Fruit fly (Drosophila melanogaster) whole organism, prepupa: Measurements from ENCODE around the gene DZIP1.

Source experiments
- Blimp-1 ChIP-seq: fragments of 200-800 bp; sonication (Bioruptor generic); optimal IDR thresholded peaks from 3 replicates; lab custom pipeline; 2017; ENCODE audit warnings: missing biosample characterization, missing genetic modification characterization, mild to moderate bottlenecking, moderate library complexity, missing genetic modification reagents
- CG10669 ChIP-seq: fragments of 200-800 bp; sonication (Bioruptor generic); optimal IDR thresholded peaks from 3 replicates; lab custom pipeline; 2018; ENCODE audit warnings: missing biosample characterization, mild to moderate bottlenecking, missing genetic modification characterization, moderate library complexity
- CG11294 ChIP-seq: fragments of 200-800 bp; sonication (Bioruptor generic); IDR thresholded peaks from 2 replicates; pipeline ENCODE4 v1.3.6; 2022; ENCODE audit warnings: missing biosample characterization, missing genetic modification characterization
- CG11762 ChIP-seq: fragments of 200-800 bp; sonication (Bioruptor generic); optimal IDR thresholded peaks from 3 replicates; lab custom pipeline; 2016; ENCODE audit warnings: missing biosample characterization, missing genetic modification characterization; ENCODE audit not compliant: insufficient read depth
- CG15336 ChIP-seq: fragments of 200-800 bp; sonication (Bioruptor generic); IDR thresholded peaks from 2 replicates; pipeline ENCODE4 v1.3.6; 2022; ENCODE audit warnings: missing biosample characterization, missing genetic modification characterization
- CG16779 ChIP-seq: fragments of 200-800 bp; sonication (Bioruptor generic); optimal IDR thresholded peaks from 3 replicates; lab custom pipeline; 2017; ENCODE audit warnings: missing biosample characterization, mild to moderate bottlenecking, missing genetic modification characterization
- CG3032 ChIP-seq: fragments of 200-800 bp; optimal IDR thresholded peaks from 2 replicates; lab custom pipeline; 2019; ENCODE audit warnings: missing biosample characterization, mild to moderate bottlenecking, missing genetic modification characterization, moderate library complexity
- CG31627 ChIP-seq: fragments of 200-800 bp; sonication (Bioruptor generic); optimal IDR thresholded peaks from 3 replicates; lab custom pipeline; 2016; ENCODE audit warnings: missing biosample characterization, missing genetic modification characterization
- CG32006 ChIP-seq: fragments of 200-800 bp; sonication (Bioruptor generic); optimal IDR thresholded peaks from 3 replicates; lab custom pipeline; 2017; ENCODE audit warnings: missing biosample characterization, mild to moderate bottlenecking, missing genetic modification characterization
- CG34406 ChIP-seq: fragments of 200-800 bp; sonication (Bioruptor generic); optimal IDR thresholded peaks from 3 replicates; lab custom pipeline; 2016; ENCODE audit warnings: missing biosample characterization, missing genetic modification characterization
- CG3919 ChIP-seq: fragments of 200-800 bp; sonication (Bioruptor generic); optimal IDR thresholded peaks from 3 replicates; lab custom pipeline; 2016; ENCODE audit warnings: missing biosample characterization, missing genetic modification characterization
- CG4318 ChIP-seq: fragments of 200-800 bp; sonication (Bioruptor generic); optimal IDR thresholded peaks from 3 replicates; lab custom pipeline; 2017; ENCODE audit warnings: missing biosample characterization, mild to moderate bottlenecking, missing genetic modification characterization
- CG6276 ChIP-seq: fragments of 200-800 bp; sonication (Bioruptor generic); optimal IDR thresholded peaks from 2 replicates; lab custom pipeline; 2017; ENCODE audit warnings: missing biosample characterization, mild to moderate bottlenecking, missing genetic modification characterization
- CG6792 ChIP-seq: fragments of 200-800 bp; sonication (Bioruptor generic); optimal IDR thresholded peaks from 3 replicates; lab custom pipeline; 2016; ENCODE audit warnings: missing biosample characterization, missing genetic modification characterization
- CG6854 ChIP-seq: fragments of 200-800 bp; sonication (Bioruptor generic); optimal IDR thresholded peaks from 2 replicates; lab custom pipeline; 2017; ENCODE audit warnings: missing biosample characterization, mild to moderate bottlenecking, missing genetic modification characterization
- CG7368 ChIP-seq: fragments of 200-800 bp; sonication (Bioruptor generic); optimal IDR thresholded peaks from 3 replicates; lab custom pipeline; 2016; ENCODE audit warnings: missing biosample characterization, missing genetic modification characterization
- CG8119 ChIP-seq: fragments of 200-800 bp; sonication (Bioruptor generic); IDR thresholded peaks from 3 replicates; pipeline ENCODE4 v1.3.6; 2022; ENCODE audit warnings: missing biosample characterization, missing genetic modification characterization
- CG8319 ChIP-seq: fragments of 200-800 bp; sonication (Bioruptor generic); optimal IDR thresholded peaks from 3 replicates; lab custom pipeline; 2016; ENCODE audit warnings: missing biosample characterization, missing genetic modification characterization
- CG8632 ChIP-seq: fragments of 200-800 bp; sonication (Bioruptor generic); optimal IDR thresholded peaks from 3 replicates; lab custom pipeline; 2016; ENCODE audit warnings: missing biosample characterization, missing genetic modification characterization
- CG9139 ChIP-seq: fragments of 200-800 bp; sonication (Bioruptor generic); optimal IDR thresholded peaks from 3 replicates; lab custom pipeline; 2017; ENCODE audit warnings: missing biosample characterization, mild to moderate bottlenecking, missing genetic modification characterization
- Eip75B ChIP-seq: fragments of 200-800 bp; sonication (Bioruptor generic); optimal IDR thresholded peaks from 3 replicates; lab custom pipeline; 2016; ENCODE audit warnings: missing biosample characterization, missing genetic modification characterization
- Eip78C ChIP-seq: fragments of 200-800 bp; sonication (Bioruptor generic); peaks from one replicate; lab custom pipeline; 2016; ENCODE audit warnings: missing biosample characterization, missing genetic modification characterization
- Eip93F ChIP-seq: fragments of 200-800 bp; sonication (Bioruptor generic); optimal IDR thresholded peaks from 2 replicates; lab custom pipeline; 2016; ENCODE audit warnings: missing biosample characterization, mild to moderate bottlenecking, missing genetic modification characterization
- Ets21C ChIP-seq: fragments of 200-800 bp; sonication (Bioruptor generic); optimal IDR thresholded peaks from 3 replicates; lab custom pipeline; 2016; ENCODE audit warnings: missing biosample characterization, missing genetic modification characterization
- Ets96B ChIP-seq: fragments of 200-800 bp; optimal IDR thresholded peaks from 2 replicates; lab custom pipeline; 2019; ENCODE audit warnings: missing biosample characterization, mild to moderate bottlenecking, missing genetic modification characterization, moderate library complexity
- Gug ChIP-seq: fragments of 200-800 bp; sonication (Bioruptor generic); IDR thresholded peaks from 2 replicates; pipeline ENCODE4 v1.3.6; 2022; ENCODE audit warnings: missing biosample characterization, missing genetic modification characterization
- Hr38 ChIP-seq: sonication (Bioruptor generic); optimal IDR thresholded peaks from 2 replicates; lab custom pipeline; 2016; ENCODE audit warnings: missing biosample characterization, missing genetic modification characterization
- Hr39 ChIP-seq: fragments of 200-800 bp; sonication (Bioruptor generic); optimal IDR thresholded peaks from 2 replicates; lab custom pipeline; 2016; ENCODE audit warnings: missing biosample characterization, missing genetic modification characterization
- Hr4 ChIP-seq: fragments of 200-800 bp; sonication (Bioruptor generic); optimal IDR thresholded peaks from 3 replicates; lab custom pipeline; 2016; ENCODE audit warnings: missing biosample characterization, missing genetic modification characterization
- Lpt ChIP-seq: fragments of 200-800 bp; sonication (Bioruptor generic); optimal IDR thresholded peaks from 3 replicates; lab custom pipeline; 2016; ENCODE audit warnings: missing biosample characterization, missing genetic modification characterization
- Met ChIP-seq: fragments of 200-800 bp; sonication (Bioruptor generic); optimal IDR thresholded peaks from 3 replicates; lab custom pipeline; 2016; ENCODE audit warnings: missing biosample characterization, missing genetic modification characterization
- OdsH ChIP-seq: fragments of 200-800 bp; sonication (Bioruptor generic); optimal IDR thresholded peaks from 3 replicates; lab custom pipeline; 2016; ENCODE audit warnings: missing biosample characterization, missing genetic modification characterization
- Sox102F ChIP-seq: fragments of 200-800 bp; sonication (Bioruptor generic); optimal IDR thresholded peaks from 2 replicates; lab custom pipeline; 2016; ENCODE audit warnings: missing biosample characterization, mild to moderate bottlenecking, missing genetic modification characterization
- Sox14 ChIP-seq: fragments of 200-800 bp; sonication (Bioruptor generic); optimal IDR thresholded peaks from 3 replicates; lab custom pipeline; 2016; ENCODE audit warnings: missing biosample characterization, missing genetic modification characterization
- achi ChIP-seq: fragments of 200-800 bp; sonication (Bioruptor generic); optimal IDR thresholded peaks from 3 replicates; lab custom pipeline; 2016; ENCODE audit warnings: missing biosample characterization, missing genetic modification characterization
- acj6 ChIP-seq: fragments of 200-800 bp; sonication (Bioruptor generic); optimal IDR thresholded peaks from 3 replicates; lab custom pipeline; 2016; ENCODE audit warnings: missing biosample characterization, missing genetic modification characterization
- dac ChIP-seq: fragments of 200-800 bp; sonication (Bioruptor generic); optimal IDR thresholded peaks from 2 replicates; lab custom pipeline; 2017; ENCODE audit warnings: missing biosample characterization, mild to moderate bottlenecking, missing genetic modification characterization
- dsx ChIP-seq: fragments of 200-800 bp; optimal IDR thresholded peaks from 3 replicates; lab custom pipeline; 2019; ENCODE audit warnings: missing biosample characterization, mild to moderate bottlenecking, missing genetic modification characterization, moderate library complexity; ENCODE audit not compliant: poor library complexity, severe bottlenecking
- esn ChIP-seq: fragments of 200-800 bp; sonication (Bioruptor generic); optimal IDR thresholded peaks from 2 replicates; lab custom pipeline; 2016; ENCODE audit warnings: missing biosample characterization, mild to moderate bottlenecking, missing genetic modification characterization, moderate library complexity
- fd59A ChIP-seq: fragments of 200-800 bp; sonication (Bioruptor generic); optimal IDR thresholded peaks from 2 replicates; lab custom pipeline; 2017; ENCODE audit warnings: missing biosample characterization, mild to moderate bottlenecking, missing genetic modification characterization, missing genetic modification reagents
- fd85E ChIP-seq: fragments of 200-800 bp; sonication (Bioruptor generic); optimal IDR thresholded peaks from 3 replicates; lab custom pipeline; 2016; ENCODE audit warnings: missing biosample characterization, missing genetic modification characterization
- pdm3 ChIP-seq: fragments of 200-800 bp; sonication (Bioruptor generic); optimal IDR thresholded peaks from 3 replicates; lab custom pipeline; 2016; ENCODE audit warnings: missing biosample characterization, missing genetic modification characterization
- salr ChIP-seq, 2 experiments: fragments of 200-800 bp; sonication (Bioruptor generic); optimal IDR thresholded peaks; 3 replicates each; lab custom pipeline; 2016 to 2018; ENCODE audit warnings: missing biosample characterization in 2 of 2, missing genetic modification characterization in 2 of 2, mild to moderate bottlenecking in 1 of 2
- ss ChIP-seq, 2 experiments: fragments of 200-800 bp; sonication (Bioruptor generic); optimal IDR thresholded peaks; 2 replicates in 1 of 2; 3 replicates in 1 of 2; lab custom pipeline; 2017 to 2018; ENCODE audit warnings: mild to moderate bottlenecking in 2 of 2, missing biosample characterization in 2 of 2, missing genetic modification characterization in 2 of 2, moderate library complexity in 1 of 2
- svp ChIP-seq: fragments of 200-800 bp; sonication (Bioruptor generic); peaks from one replicate; lab custom pipeline; 2016; ENCODE audit warnings: missing biosample characterization, missing genetic modification characterization
- topi ChIP-seq: fragments of 200-800 bp; sonication (Bioruptor generic); optimal IDR thresholded peaks from 3 replicates; lab custom pipeline; 2016; ENCODE audit warnings: missing biosample characterization, missing genetic modification characterization
- vri ChIP-seq: fragments of 200-800 bp; sonication (Bioruptor generic); optimal IDR thresholded peaks from 3 replicates; lab custom pipeline; 2016; ENCODE audit warnings: missing biosample characterization, mild to moderate bottlenecking, missing genetic modification characterization

DZIP1 gene

DNA sequence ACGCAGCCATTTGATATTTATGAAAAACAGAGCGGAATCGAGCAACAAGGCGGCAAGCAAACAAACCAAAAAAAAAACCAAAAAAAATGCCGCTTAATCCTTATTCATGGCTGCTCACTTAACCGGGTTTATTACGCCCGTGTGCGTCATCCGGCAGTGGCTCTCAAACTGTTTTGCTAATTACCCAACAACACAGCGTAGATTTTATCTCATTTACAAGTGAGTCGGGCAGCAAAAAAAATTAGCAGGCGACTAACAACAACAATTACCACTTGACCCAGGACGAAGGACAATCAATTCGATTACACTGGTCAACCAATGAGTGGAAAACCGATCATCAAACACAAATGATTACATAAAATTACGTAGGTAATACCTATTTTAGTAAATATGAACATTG lies 33.1 kb downstream of the DZIP1 start:
- TF ChIP-seq Ets21C (GFP tag; lab: Kevin White, UChicago), result no peak
- TF ChIP-seq dsx (GFP tag; lab: Kevin White, UChicago), result no peak
- TF ChIP-seq fd59A, result no peak
- TF ChIP-seq CG11294, result no peak
- no peak for TF ChIP-seq CG10669
- TF ChIP-seq svp (GFP tag; lab: Kevin White, UChicago), result no peak
- no peak for TF ChIP-seq CG8119 (GFP tag; lab: Robert Waterston, UW)
- TF ChIP-seq CG34406 (GFP tag; lab: Kevin White, UChicago), result no peak
- TF ChIP-seq CG7368 (GFP tag; lab: Kevin White, UChicago), result no peak
- TF ChIP-seq CG6792, result no peak
- TF ChIP-seq ss (GFP tag; optimal IDR thresholded peaks at IDR 0.05; lab: Kevin White, UChicago), result no peak
- no peak for TF ChIP-seq CG8632
- TF ChIP-seq Hr38 (GFP tag; lab: Kevin White, UChicago), result no peak
- no peak for TF ChIP-seq CG6276 (GFP tag; lab: Kevin White, UChicago)
- no peak for TF ChIP-seq Eip75B (GFP tag; lab: Kevin White, UChicago)
- no peak for TF ChIP-seq CG16779 (tag; lab: Kevin White, UChicago)
- no peak for TF ChIP-seq esn

- TF ChIP-seq fd85E (GFP tag; lab: Kevin White, UChicago) (no peak), topi (no peak), Hr39 (GFP tag; lab: Kevin White, UChicago) (no peak), dsx (GFP tag; lab: Kevin White, UChicago) (no peak), Met (GFP tag; lab: Kevin White, UChicago) (no peak), CG6854 (GFP tag; lab: Kevin White, UChicago) (no peak), ss (GFP tag; optimal IDR thresholded peaks at IDR 0.05; lab: Kevin White, UChicago) (peak in 1 of 2 experiments; percentile 17), vri (peak; percentile 48), dac (GFP tag; lab: Kevin White, UChicago) (no peak), CG8319 (no peak), acj6 (GFP tag; lab: Kevin White, UChicago) (no peak), Eip78C (GFP tag; lab: Kevin White, UChicago) (peak; percentile 1)
Observed at dm6 chr3R:24548832-24549231, 33.8 kb downstream of the DZIP1 start.

dm6 chr3R:24549834-24550233 lies 34.8 kb downstream of the DZIP1 start:
- no peak for TF ChIP-seq salr (GFP tag; optimal IDR thresholded peaks at IDR 0.05; lab: Kevin White, UChicago)
- TF ChIP-seq achi (GFP tag; lab: Kevin White, UChicago), result peak; percentile 4
- no peak for TF ChIP-seq Eip93F (GFP tag; lab: Kevin White, UChicago)
- no peak for TF ChIP-seq Blimp-1 (GFP tag; lab: Kevin White, UChicago)
- no peak for TF ChIP-seq Sox102F
- TF ChIP-seq CG9139 (GFP tag; lab: Kevin White, UChicago), result peak; percentile 97
- no peak for TF ChIP-seq CG31627 (GFP tag; lab: Kevin White, UChicago)
- no peak for TF ChIP-seq CG4318 (GFP tag; lab: Kevin White, UChicago)
- TF ChIP-seq topi, result no peak
- peak; percentile 27 for TF ChIP-seq pdm3
- peak; percentile 58 for TF ChIP-seq CG6854 (GFP tag; lab: Kevin White, UChicago)
- TF ChIP-seq Hr4 (GFP tag; lab: Kevin White, UChicago), result no peak
- peak; percentile 29 for TF ChIP-seq vri
- TF ChIP-seq CG15336, result peak; percentile 16; the same call in 1 of the 2 replicates
- TF ChIP-seq CG32006 (GFP tag; lab: Kevin White, UChicago), result no peak
- TF ChIP-seq Ets21C (GFP tag; lab: Kevin White, UChicago), result no peak
- peak; percentile 89 for TF ChIP-seq dsx (GFP tag; lab: Kevin White, UChicago)
- peak; percentile 17 for TF ChIP-seq OdsH (GFP tag; lab: Kevin White, UChicago)
- TF ChIP-seq CG11762 (GFP tag; lab: Kevin White, UChicago), result no peak
- TF ChIP-seq CG3032, result peak; percentile 61
- no peak for TF ChIP-seq Gug (GFP tag; lab: Robert Waterston, UW)
- TF ChIP-seq CG10669, result peak; percentile 76
- TF ChIP-seq CG6792, result no peak
- peak; percentile 81 for TF ChIP-seq Ets96B (tag; lab: Kevin White, UChicago)
- no peak for TF ChIP-seq Met (GFP tag; lab: Kevin White, UChicago)
- TF ChIP-seq CG8319, result no peak
- peak; percentile 97 to 99 for TF ChIP-seq ss (GFP tag; optimal IDR thresholded peaks at IDR 0.05; lab: Kevin White, UChicago)
- no peak for TF ChIP-seq Sox14 (GFP tag; lab: Kevin White, UChicago)
- TF ChIP-seq dac (GFP tag; lab: Kevin White, UChicago), result no peak
- peak; percentile 18 for TF ChIP-seq CG34406 (GFP tag; lab: Kevin White, UChicago)
- no peak for TF ChIP-seq Lpt (GFP tag; lab: Kevin White, UChicago)
- no peak for TF ChIP-seq svp (GFP tag; lab: Kevin White, UChicago)
- peak; percentile 19 for TF ChIP-seq CG3919 (GFP tag; lab: Kevin White, UChicago)
- TF ChIP-seq CG8632, result peak; percentile 32
